Worm (Caenorhabditis elegans) whole organism, L1 larva: ENCODE measurements around the gene lelo-2.

Experiments
- aly-2 ChIP-seq: fragments of 150-350 bp; optimal IDR thresholded peaks from 2 replicates; lab custom pipeline; 2014; ENCODE audit warnings: missing biosample characterization, missing genetic modification characterization
- blmp-1 ChIP-seq: fragments of 150-350 bp; optimal IDR thresholded peaks from 2 replicates; lab custom pipeline; 2014; ENCODE audit warnings: missing biosample characterization, missing genetic modification characterization
- nhr-11 ChIP-seq: fragments of 150-350 bp; optimal IDR thresholded peaks from 2 replicates; lab custom pipeline; 2014; ENCODE audit warnings: missing biosample characterization, missing genetic modification characterization
- nhr-12 ChIP-seq: sonication (generic microtip); optimal IDR thresholded peaks from 2 replicates; lab custom pipeline; 2017; ENCODE audit warnings: missing biosample characterization, missing genetic modification characterization
- nhr-237 ChIP-seq: fragments of 150-350 bp; optimal IDR thresholded peaks from 2 replicates; lab custom pipeline; 2014; ENCODE audit warnings: missing biosample characterization, missing genetic modification characterization
- sox-4 ChIP-seq: sonication (generic microtip); optimal IDR thresholded peaks from 2 replicates; lab custom pipeline; 2016; ENCODE audit warnings: missing genetic modification characterization, missing compliant biosample characterization

DNA sequence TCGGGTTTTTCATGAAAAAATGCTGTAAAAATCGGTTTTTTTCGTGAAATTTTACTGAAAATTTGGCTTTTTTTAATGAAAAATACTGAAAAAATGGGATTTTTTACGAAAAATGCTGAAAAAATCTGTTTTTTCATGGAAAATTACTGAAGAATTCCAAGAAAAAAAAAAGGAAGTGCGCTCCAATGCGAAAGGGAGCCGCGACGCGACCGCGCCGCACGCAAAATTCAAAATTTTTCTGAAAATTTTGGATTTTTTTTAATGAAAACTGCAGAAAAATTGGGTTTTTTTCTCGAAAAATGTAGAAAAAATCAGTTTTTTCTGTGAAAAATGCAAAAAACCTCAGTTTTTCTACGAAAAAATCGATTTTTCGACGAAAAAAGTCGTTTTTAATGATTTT lies 10.5 kb downstream of the lelo-2 start:
- TF ChIP-seq nhr-237 (tag; lab: Kevin White, UChicago) = no peak
- no peak for TF ChIP-seq nhr-11 (tag; lab: Kevin White, UChicago)
- TF ChIP-seq aly-2 (tag; lab: Kevin White, UChicago) = no peak
- no peak for TF ChIP-seq nhr-12
- no peak for TF ChIP-seq sox-4
- no peak for TF ChIP-seq blmp-1 (tag; lab: Kevin White, UChicago)
